Worm (Caenorhabditis elegans) whole organism, L4/young adult: ENCODE measurements around the gene rft-1.

Source experiments
- W03F9.2 ChIP-seq: fragments of 150-350 bp; optimal IDR thresholded peaks from 2 replicates; lab custom pipeline; 2014; ENCODE audit warnings: missing biosample characterization, missing genetic modification characterization
- dao-5 ChIP-seq: sonication (generic microtip); optimal IDR thresholded peaks from 2 replicates; lab custom pipeline; 2016; ENCODE audit warnings: missing genotype, missing genetic modification characterization, moderate library complexity, missing compliant biosample characterization
- him-1 ChIP-seq: sonication (generic microtip); optimal IDR thresholded peaks from 2 replicates; lab custom pipeline; 2016; ENCODE audit warnings: missing genotype, missing genetic modification reagents, missing genetic modification characterization, missing compliant biosample characterization

DNA sequence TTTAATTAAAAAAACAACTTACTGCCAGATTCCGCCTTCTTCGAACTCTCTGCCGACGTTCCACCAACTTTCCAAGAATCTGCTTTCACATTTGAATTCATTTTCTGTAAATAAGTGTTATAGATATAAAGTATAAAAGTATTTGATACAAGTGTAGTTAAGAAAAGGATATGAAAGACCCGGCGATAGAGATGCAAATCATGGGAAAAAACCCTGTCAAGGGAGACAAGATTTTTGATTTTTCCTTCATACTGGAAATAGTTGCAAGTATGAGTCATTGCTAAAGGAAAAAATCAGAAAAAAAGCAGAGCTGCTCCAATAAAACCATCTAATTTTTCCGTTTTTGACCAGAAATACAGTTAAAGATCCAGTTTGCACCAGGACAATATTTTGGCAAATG lies 46.8 kb downstream of the rft-1 start, which contains the start of gene F13A2.3:
- no peak for TF ChIP-seq him-1
- TF ChIP-seq dao-5 (tag; lab: Kevin White, UChicago) = no peak
- no peak for TF ChIP-seq W03F9.2 (tag; lab: Kevin White, UChicago)
